Worm (Caenorhabditis elegans) whole organism, L2 larva: Measurements from ENCODE around the gene T25E4.2.

Experiments used
- Y55F3AM.14 ChIP-seq: fragments of 200-800 bp; sonication (Bioruptor generic); optimal IDR thresholded peaks from 2 replicates; lab custom pipeline; 2018; ENCODE audit warnings: mild to moderate bottlenecking, missing genetic modification characterization, missing compliant biosample characterization
- lin-11 ChIP-seq: fragments of 150-350 bp; sonication (generic microtip); optimal IDR thresholded peaks from 2 replicates; lab custom pipeline; 2014; ENCODE audit warnings: missing biosample characterization, missing genetic modification characterization, inconsistent platforms, mixed read lengths
- nhr-129 ChIP-seq: fragments of 150-350 bp; optimal IDR thresholded peaks from 2 replicates; lab custom pipeline; 2014; ENCODE audit warnings: missing biosample characterization, missing genetic modification characterization
- nhr-237 ChIP-seq: fragments of 150-350 bp; optimal IDR thresholded peaks from 2 replicates; lab custom pipeline; 2014; ENCODE audit warnings: missing biosample characterization, missing genetic modification characterization

- TF ChIP-seq Y55F3AM.14 (GFP tag; lab: Kevin White, UChicago) (no peak), lin-11 (tag; lab: Kevin White, UChicago) (no peak), nhr-129 (tag; lab: Kevin White, UChicago) (peak; percentile 45), nhr-237 (tag; lab: Kevin White, UChicago) (no peak)
Observed at ce11 chrII:5599326-5600044, 17.3 kb upstream of the T25E4.2 start, which contains the start of gene C17G10.10.
